Worm (Caenorhabditis elegans) whole organism, L3 larva: Measurements from ENCODE around the gene F18E9.3.

Experiments used
- ceh-16 ChIP-seq: sonication (generic microtip); optimal IDR thresholded peaks from 2 replicates; lab custom pipeline; 2017; ENCODE audit warnings: missing biosample characterization, missing genetic modification characterization
- elt-1 ChIP-seq: fragments of 150-350 bp; optimal IDR thresholded peaks from 2 replicates; lab custom pipeline; 2014; ENCODE audit warnings: missing biosample characterization, missing genetic modification characterization
- fkh-10 ChIP-seq: sonication (generic microtip); optimal IDR thresholded peaks from 2 replicates; lab custom pipeline; 2017; ENCODE audit warnings: missing biosample characterization, missing genetic modification reagents, missing genetic modification characterization
- nfya-1 ChIP-seq: sonication (generic microtip); optimal IDR thresholded peaks from 2 replicates; lab custom pipeline; 2017; ENCODE audit warnings: missing genetic modification characterization, mild to moderate bottlenecking, missing compliant biosample characterization, antibody characterized with exemption, moderate library complexity; ENCODE audit not compliant: insufficient read depth
- nhr-237 ChIP-seq: fragments of 150-350 bp; optimal IDR thresholded peaks from 2 replicates; lab custom pipeline; 2014; ENCODE audit warnings: missing biosample characterization, missing genetic modification characterization
- nhr-76 ChIP-seq: fragments of 150-350 bp; sonication (generic microtip); optimal IDR thresholded peaks from 5 replicates; lab custom pipeline; 2014; ENCODE audit warnings: missing biosample characterization, missing genetic modification characterization
- pqm-1 ChIP-seq: fragments of 150-350 bp; optimal IDR thresholded peaks from 2 replicates; lab custom pipeline; 2017; ENCODE audit warnings: missing biosample characterization, missing genetic modification characterization, inconsistent platforms
- unc-62 ChIP-seq: fragments of 150-350 bp; sonication (generic microtip); optimal IDR thresholded peaks from 4 replicates; lab custom pipeline; 2014; ENCODE audit warnings: missing biosample characterization, missing genetic modification reagents, missing genetic modification characterization
- zag-1 ChIP-seq: fragments of 150-350 bp; optimal IDR thresholded peaks from 2 replicates; lab custom pipeline; 2014; ENCODE audit warnings: missing biosample characterization, missing genetic modification characterization
- ztf-11 ChIP-seq: fragments of 150-350 bp; optimal IDR thresholded peaks from 2 replicates; lab custom pipeline; 2014; ENCODE audit warnings: missing biosample characterization, missing genetic modification characterization

DNA sequence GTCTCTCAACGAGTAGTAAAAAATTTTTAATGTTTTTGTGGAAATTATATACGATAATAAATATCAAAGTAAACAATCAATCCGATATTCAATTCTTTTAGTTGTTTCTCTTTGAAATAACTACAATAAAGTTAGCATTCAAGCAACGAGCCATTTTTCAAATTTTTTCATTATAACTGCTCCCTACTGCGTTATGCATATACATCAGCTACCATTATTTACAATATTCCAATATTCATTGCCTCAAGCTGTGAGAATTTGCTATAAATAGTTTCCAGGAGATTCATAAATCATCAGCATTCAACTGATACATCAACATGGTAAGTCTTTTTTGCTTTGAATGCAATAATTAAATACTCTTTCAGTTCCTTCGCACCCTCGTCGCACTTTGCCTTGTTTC lies 49.2 kb upstream of the F18E9.3 start, which contains the start of gene nspc-3:
- TF ChIP-seq ztf-11 (no peak), fkh-10 (GFP tag; lab: Kevin White, UChicago) (no peak), unc-62 (GFP tag; lab: Kevin White, UChicago) (no peak), elt-1 (tag; lab: Kevin White, UChicago) (no peak), ceh-16 (tag; lab: Kevin White, UChicago) (no peak), nfya-1 (tag; lab: Kevin White, UChicago) (no peak), pqm-1 (tag; lab: Kevin White, UChicago) (no peak), zag-1 (tag; lab: Kevin White, UChicago) (no peak), nhr-76 (tag; lab: Kevin White, UChicago) (no peak), nhr-237 (no peak)
